Worm (Caenorhabditis elegans): ENCODE measurements around the gene C02F5.12.

The C02F5.12 gene

ce11 chrIII:8289181-8289580 is 46.4 kb upstream of the C02F5.12 start:
- TF ChIP-seq vab-7 (GFP tag; IDR thresholded peaks at IDR 0.05) = no peak

- TF ChIP-seq F49E8.2 (tag; optimal IDR thresholded peaks at IDR 0.05; ENCODE audit: borderline replicate concordance) (no peak), hmg-1.1 (GFP tag; IDR thresholded peaks at IDR 0.05) (peak; percentile 26; the same call in 1 of the 2 replicates), unc-39 (tag; optimal IDR thresholded peaks at IDR 0.05) (no peak), lir-3 (tag; optimal IDR thresholded peaks at IDR 0.05) (no peak), F10B5.3 (tag; optimal IDR thresholded peaks at IDR 0.05) (no peak), ama-1 (optimal IDR thresholded peaks at IDR 0.05) (no peak), mdl-1 (tag; optimal IDR thresholded peaks at IDR 0.05) (no peak), ceh-32 (tag; optimal IDR thresholded peaks at IDR 0.05; ENCODE audit: poor library complexity) (no peak), spr-3 (GFP tag; optimal IDR thresholded peaks at IDR 0.05) (no peak), fkh-10 (GFP tag; optimal IDR thresholded peaks at IDR 0.05) (no peak), ces-1 (GFP tag; optimal IDR thresholded peaks at IDR 0.05) (no peak), egl-43 (GFP tag; IDR thresholded peaks at IDR 0.05) (no peak), F37D6.2 (tag; optimal IDR thresholded peaks at IDR 0.05) (peak; percentile 10), rbr-2 (tag; optimal IDR thresholded peaks at IDR 0.05) (no peak), hlh-30 (tag; optimal IDR thresholded peaks at IDR 0.05; ENCODE audit: insufficient read depth) (peak; percentile 3), ceh-28 (tag; optimal IDR thresholded peaks at IDR 0.05) (no peak), mep-1 (tag; optimal IDR thresholded peaks at IDR 0.05) (peak; percentile 9), daf-12 (tag; optimal IDR thresholded peaks at IDR 0.05) (no peak), zfp-3 (GFP tag; conservative IDR thresholded peaks at IDR 0.05) (no peak), unc-62 (GFP tag; optimal IDR thresholded peaks at IDR 0.05 in 1 of 2) (peak in 1 of 2 experiments; percentile 86), unc-62 (tag; optimal IDR thresholded peaks at IDR 0.05) (no peak), dpl-1 (GFP tag; optimal IDR thresholded peaks at IDR 0.05) (no peak), dmd-6 (GFP tag; IDR thresholded peaks at IDR 0.05) (no peak), lin-15B (tag; optimal IDR thresholded peaks at IDR 0.05) (no peak), ZK337.2 (GFP tag; IDR thresholded peaks at IDR 0.05) (no peak), mdt-29 (GFP tag; IDR thresholded peaks at IDR 0.05) (no peak), Y75B8A.6 (GFP tag; IDR thresholded peaks at IDR 0.05) (no peak), mxl-3 (GFP tag; optimal IDR thresholded peaks at IDR 0.05) (no peak), set-16 (GFP tag; IDR thresholded peaks at IDR 0.05) (no peak), gei-8 (GFP tag; optimal IDR thresholded peaks at IDR 0.05) (no peak), nhr-77 (tag; optimal IDR thresholded peaks at IDR 0.05) (no peak), tag-97 (GFP tag; IDR thresholded peaks at IDR 0.05) (no peak), nhr-102 (tag; optimal IDR thresholded peaks at IDR 0.05) (no peak), unc-130 (GFP tag; optimal IDR thresholded peaks at IDR 0.05) (no peak), mes-2 (tag; optimal IDR thresholded peaks at IDR 0.05; ENCODE audit: poor library complexity, severe bottlenecking) (peak; percentile 37), arid-1 (GFP tag; conservative IDR thresholded peaks at IDR 0.05) (no peak), duxl-1 (tag; optimal IDR thresholded peaks at IDR 0.05; ENCODE audit: poor library complexity) (no peak), zip-2 (tag; optimal IDR thresholded peaks at IDR 0.05) (no peak), fos-1 (tag; optimal IDR thresholded peaks at IDR 0.05) (no peak), nhr-42 (GFP tag; IDR thresholded peaks at IDR 0.05) (no peak), zfp-2 (tag; optimal IDR thresholded peaks at IDR 0.05) (no peak), spr-1 (tag; optimal IDR thresholded peaks at IDR 0.05) (no peak), madf-9 (GFP tag; conservative IDR thresholded peaks at IDR 0.05) (no peak), nhr-237 (tag; optimal IDR thresholded peaks at IDR 0.05) (no peak), egl-27 (tag; optimal IDR thresholded peaks at IDR 0.05) (no peak), ceh-44 (GFP tag; IDR thresholded peaks at IDR 0.05) (no peak), dve-1 (tag; optimal IDR thresholded peaks at IDR 0.05; ENCODE audit: insufficient read depth) (no peak), aha-1 (tag) (peak; percentile 94), zag-1 (tag; optimal IDR thresholded peaks at IDR 0.05) (no peak), sdz-12 (GFP tag; optimal IDR thresholded peaks at IDR 0.05) (no peak)
Observed at ce11 chrIII:8287519-8287918, 44.7 kb upstream of the C02F5.12 start.

All from whole organism, L4 larva.